Worm (Caenorhabditis elegans) whole organism, L1 larva: ENCODE data around the gene ifb-1.

ENCODE experiments used
- C04F5.9 ChIP-seq: sonication (generic microtip); optimal IDR thresholded peaks from 2 replicates; lab custom pipeline; 2016; ENCODE audit warnings: missing genetic modification characterization, missing compliant biosample characterization
- C16A3.4 ChIP-seq: fragments of 150-350 bp; optimal IDR thresholded peaks from 2 replicates; lab custom pipeline; 2014; ENCODE audit warnings: missing biosample characterization, missing genetic modification characterization
- C34B4.2 ChIP-seq: sonication (generic microtip); optimal IDR thresholded peaks from 2 replicates; lab custom pipeline; 2017; ENCODE audit warnings: mild to moderate bottlenecking, missing genetic modification characterization, missing compliant biosample characterization
- blmp-1 ChIP-seq: fragments of 150-350 bp; optimal IDR thresholded peaks from 2 replicates; lab custom pipeline; 2014; ENCODE audit warnings: missing biosample characterization, missing genetic modification characterization
- ceh-8 ChIP-seq: fragments of 200-800 bp; sonication (Bioruptor generic); optimal IDR thresholded peaks from 2 replicates; lab custom pipeline; 2018; ENCODE audit warnings: mild to moderate bottlenecking, missing genetic modification characterization, moderate library complexity, missing compliant biosample characterization
- ceh-82 ChIP-seq, 3 experiments: fragments of 150-350 bp in 1 of 3; sonication (generic microtip) in 2 of 3; optimal IDR thresholded peaks; 2 replicates each; lab custom pipeline; 2014 to 2017; ENCODE audit warnings: missing biosample characterization in 3 of 3, missing genetic modification characterization in 3 of 3
- ceh-90 ChIP-seq: sonication (generic microtip); optimal IDR thresholded peaks from 2 replicates; lab custom pipeline; 2016; ENCODE audit warnings: missing genetic modification characterization, missing compliant biosample characterization
- ces-1 ChIP-seq: fragments of 150-350 bp; optimal IDR thresholded peaks from 2 replicates; lab custom pipeline; 2014; ENCODE audit warnings: missing biosample characterization, missing genetic modification reagents, missing genetic modification characterization
- dpl-1 ChIP-seq, 3 experiments: fragments of 150-350 bp in 2 of 3; sonication (generic microtip) in 1 of 3; optimal IDR thresholded peaks; 2 replicates each; lab custom pipeline; 2014 to 2017; ENCODE audit warnings: missing biosample characterization in 3 of 3, missing genetic modification characterization in 3 of 3, missing genetic modification reagents in 3 of 3
- dsc-1 ChIP-seq: sonication (generic microtip); optimal IDR thresholded peaks from 2 replicates; lab custom pipeline; 2016; ENCODE audit warnings: mild to moderate bottlenecking, missing genetic modification characterization, missing compliant biosample characterization
- elt-2 ChIP-seq: sonication (generic microtip); optimal IDR thresholded peaks from 2 replicates; lab custom pipeline; 2016; ENCODE audit warnings: missing genetic modification characterization, mild to moderate bottlenecking, inconsistent platforms, missing compliant biosample characterization, missing genetic modification reagents
- fkh-10 ChIP-seq: sonication (generic microtip); optimal IDR thresholded peaks from 2 replicates; lab custom pipeline; 2017; ENCODE audit warnings: missing biosample characterization, missing genetic modification reagents, missing genetic modification characterization
- fos-1 ChIP-seq: fragments of 150-350 bp; optimal IDR thresholded peaks from 2 replicates; lab custom pipeline; 2014; ENCODE audit warnings: missing biosample characterization, missing genetic modification characterization
- hlh-4 ChIP-seq: sonication (generic microtip); optimal IDR thresholded peaks from 2 replicates; lab custom pipeline; 2016; ENCODE audit warnings: mild to moderate bottlenecking, missing genetic modification characterization, missing compliant biosample characterization
- lin-14 ChIP-seq: fragments of 200-800 bp; sonication (Bioruptor generic); optimal IDR thresholded peaks from 2 replicates; lab custom pipeline; 2018; ENCODE audit warnings: mild to moderate bottlenecking, missing genetic modification characterization, moderate library complexity, missing compliant biosample characterization
- lin-15B ChIP-seq: fragments of 150-350 bp; sonication (generic microtip); optimal IDR thresholded peaks from 3 replicates; lab custom pipeline; 2014; ENCODE audit warnings: missing biosample characterization, missing genetic modification characterization
- lin-35 ChIP-seq, 2 experiments: fragments of 150-350 bp; optimal IDR thresholded peaks; 2 replicates each; lab custom pipeline; 2014; ENCODE audit warnings: missing biosample characterization in 2 of 2, missing genetic modification characterization in 2 of 2, missing genetic modification reagents in 2 of 2
- lin-39 ChIP-seq: fragments of 150-350 bp; optimal IDR thresholded peaks from 2 replicates; lab custom pipeline; 2014; ENCODE audit warnings: missing biosample characterization, missing genetic modification reagents, missing genetic modification characterization
- mab-9 ChIP-seq: fragments of 200-800 bp; sonication (Bioruptor generic); IDR thresholded peaks from 2 replicates; pipeline ENCODE4 v1.3.6; 2022; ENCODE audit warnings: missing genetic modification reagents, missing genetic modification characterization, missing compliant biosample characterization
- mdl-1 ChIP-seq, 2 experiments: fragments of 150-350 bp; optimal IDR thresholded peaks; 2 replicates each; lab custom pipeline; 2014 to 2017; ENCODE audit warnings: missing biosample characterization in 2 of 2, missing genetic modification characterization in 2 of 2, inconsistent platforms in 1 of 2
- mep-1 ChIP-seq: fragments of 150-350 bp; optimal IDR thresholded peaks from 2 replicates; lab custom pipeline; 2014; ENCODE audit warnings: missing biosample characterization, missing genetic modification characterization
- nhr-20 ChIP-seq: sonication (generic microtip); optimal IDR thresholded peaks from 2 replicates; lab custom pipeline; 2016; ENCODE audit warnings: mild to moderate bottlenecking, missing genetic modification characterization, missing compliant biosample characterization
- nhr-237 ChIP-seq: fragments of 150-350 bp; optimal IDR thresholded peaks from 2 replicates; lab custom pipeline; 2014; ENCODE audit warnings: missing biosample characterization, missing genetic modification characterization
- nhr-28 ChIP-seq: fragments of 150-350 bp; optimal IDR thresholded peaks from 2 replicates; lab custom pipeline; 2014; ENCODE audit warnings: missing biosample characterization, missing genetic modification characterization
- nhr-47 ChIP-seq: sonication (generic microtip); optimal IDR thresholded peaks from 2 replicates; lab custom pipeline; 2016; ENCODE audit warnings: mild to moderate bottlenecking, missing genetic modification characterization, moderate library complexity, missing compliant biosample characterization
- nhr-85 ChIP-seq: sonication (generic microtip); peaks from one replicate; lab custom pipeline; 2016; ENCODE audit warnings: missing genetic modification characterization, inconsistent platforms, missing compliant biosample characterization
- rnt-1 ChIP-seq: sonication (generic microtip); optimal IDR thresholded peaks from 2 replicates; lab custom pipeline; 2016; ENCODE audit warnings: mild to moderate bottlenecking, missing genetic modification characterization, moderate library complexity, missing compliant biosample characterization
- skn-1 ChIP-seq: fragments of 150-350 bp; optimal IDR thresholded peaks from 2 replicates; lab custom pipeline; 2014; ENCODE audit warnings: missing biosample characterization, missing genetic modification characterization
- snu-23 ChIP-seq: sonication (generic microtip); optimal IDR thresholded peaks from 2 replicates; lab custom pipeline; 2016; ENCODE audit warnings: missing genetic modification characterization, missing compliant biosample characterization
- xbp-1 ChIP-seq: sonication (generic microtip); optimal IDR thresholded peaks from 2 replicates; lab custom pipeline; 2016; ENCODE audit warnings: missing genetic modification characterization, missing compliant biosample characterization
- zip-4 ChIP-seq: fragments of 200-800 bp; sonication (Bioruptor generic); optimal IDR thresholded peaks from 2 replicates; lab custom pipeline; 2018; ENCODE audit warnings: mild to moderate bottlenecking, missing genetic modification characterization, moderate library complexity, missing compliant biosample characterization

Gene ifb-1

DNA sequence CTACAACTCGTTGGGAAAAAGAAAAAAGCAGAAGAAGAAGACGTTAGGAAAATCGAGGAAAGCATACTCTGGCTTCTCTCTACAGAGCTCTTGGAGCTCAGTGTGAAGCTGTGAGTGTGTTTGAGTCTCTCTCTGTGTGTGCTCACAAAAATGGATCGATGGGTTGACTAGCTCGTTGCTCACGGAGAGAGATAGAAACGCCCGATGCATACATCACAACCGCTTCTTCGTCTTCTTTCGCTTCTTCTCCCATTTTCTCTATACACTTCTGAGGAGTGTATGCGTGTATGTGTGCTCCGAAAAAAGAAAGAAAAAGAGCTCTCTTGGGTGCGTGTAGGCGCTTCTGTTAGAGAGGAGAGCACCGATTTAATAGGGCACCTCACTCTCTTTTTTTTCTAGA, 40.3 kb upstream of the ifb-1 start (continued):
- TF ChIP-seq mab-9 (GFP tag; lab: Robert Waterston, UW) = 0 out of 2 replicates have a peak, but pooled peaks have one; percentile 25
- TF ChIP-seq lin-15B (tag; lab: Kevin White, UChicago) = peak; percentile 15
- no peak for TF ChIP-seq nhr-237 (tag; lab: Kevin White, UChicago)
- no peak for TF ChIP-seq nhr-28 (tag; lab: Kevin White, UChicago)
- TF ChIP-seq nhr-47 (tag; lab: Kevin White, UChicago) = peak; percentile 51
- TF ChIP-seq dsc-1 (tag; lab: Kevin White, UChicago) = peak; percentile 0

DNA sequence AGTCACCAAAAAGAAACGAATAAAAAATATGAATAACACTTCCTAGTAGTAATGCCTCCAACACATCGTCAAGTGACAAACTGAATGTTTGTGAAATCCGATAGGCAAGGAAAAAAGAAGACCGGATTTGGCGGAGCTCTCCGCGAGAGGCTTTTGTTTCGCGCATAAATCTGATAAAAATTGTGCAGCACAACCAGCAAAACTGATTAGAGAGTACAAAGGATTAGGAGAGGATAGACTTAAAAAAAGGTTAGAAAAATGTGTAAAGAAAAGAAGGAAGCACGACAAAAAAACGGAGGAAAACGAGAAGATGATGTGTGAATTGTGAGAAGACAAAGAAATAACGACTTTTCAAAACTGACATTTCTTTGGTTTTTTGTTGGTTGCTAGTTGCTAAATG, 37.7 kb upstream of the ifb-1 start, which contains the start of gene rab-3:
TSS of gene rab-3 (minus strand) at position 147 of the 400 bp plus-strand sequence.
- peak in 1 of 3 experiments; percentile 11 for TF ChIP-seq ceh-82 (tag; optimal IDR thresholded peaks at IDR 0.05; lab: Kevin White, UChicago)
- peak; percentile 57 for TF ChIP-seq ces-1 (GFP tag; lab: Kevin White, UChicago)
- TF ChIP-seq ceh-8 (GFP tag; lab: Kevin White, UChicago) = no peak
- TF ChIP-seq lin-14 (GFP tag; lab: Kevin White, UChicago) = peak; percentile 62
- peak; percentile 91 for TF ChIP-seq fkh-10 (GFP tag; lab: Kevin White, UChicago)
- TF ChIP-seq snu-23 (GFP tag; lab: Kevin White, UChicago) = no peak
- TF ChIP-seq, all 84 proteins: peak for 4

DNA sequence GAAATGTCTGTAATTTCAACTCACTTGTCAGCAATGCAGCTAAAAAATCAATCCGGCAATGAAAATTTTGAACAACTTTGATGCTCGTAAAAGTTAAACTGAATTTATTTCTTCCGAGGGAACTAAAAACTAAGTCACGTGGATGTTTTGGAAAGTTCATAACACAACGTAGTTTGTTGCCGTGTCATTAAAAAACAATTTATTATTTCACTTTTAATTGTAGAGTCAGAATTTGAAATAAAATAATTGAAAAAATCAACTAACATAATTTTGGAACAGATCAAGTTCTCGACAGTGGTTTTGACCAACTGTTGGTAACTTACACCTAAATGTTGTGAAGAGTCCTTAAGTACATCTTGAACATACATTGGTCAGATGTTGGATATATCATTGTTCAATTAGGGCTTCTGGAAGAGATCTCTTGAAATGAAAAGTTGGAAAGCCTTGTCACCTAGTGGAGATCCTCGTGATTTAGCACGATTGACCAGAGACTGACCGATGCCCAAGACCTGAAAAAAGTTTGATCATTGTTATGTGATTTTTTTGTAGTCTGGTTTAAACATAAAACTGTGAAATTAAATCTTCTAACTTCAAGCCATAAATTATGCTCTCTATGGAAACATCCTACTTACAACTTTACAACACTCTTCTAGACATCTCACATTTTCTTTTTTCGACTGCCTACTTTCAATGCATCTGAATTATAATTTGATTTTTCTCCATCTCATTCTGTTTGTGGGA, 34.9 kb upstream of the ifb-1 start, which contains the start of the genes C18A3.7 and C18A3.11:
TSS of gene C18A3.7 (minus strand) at position 101 of the 741 bp plus-strand sequence.
TSS of gene C18A3.11 (plus strand) at position 691 of the 741 bp plus-strand sequence.
- TF ChIP-seq lin-39 (no peak), ceh-90 (tag; lab: Kevin White, UChicago) (no peak), rnt-1 (tag; lab: Kevin White, UChicago) (no peak), zip-4 (GFP tag; lab: Kevin White, UChicago) (no peak), nhr-20 (tag; lab: Kevin White, UChicago) (no peak), mdl-1 (tag; optimal IDR thresholded peaks at IDR 0.05; lab: Kevin White, UChicago) (no peak), hlh-4 (no peak)

DNA sequence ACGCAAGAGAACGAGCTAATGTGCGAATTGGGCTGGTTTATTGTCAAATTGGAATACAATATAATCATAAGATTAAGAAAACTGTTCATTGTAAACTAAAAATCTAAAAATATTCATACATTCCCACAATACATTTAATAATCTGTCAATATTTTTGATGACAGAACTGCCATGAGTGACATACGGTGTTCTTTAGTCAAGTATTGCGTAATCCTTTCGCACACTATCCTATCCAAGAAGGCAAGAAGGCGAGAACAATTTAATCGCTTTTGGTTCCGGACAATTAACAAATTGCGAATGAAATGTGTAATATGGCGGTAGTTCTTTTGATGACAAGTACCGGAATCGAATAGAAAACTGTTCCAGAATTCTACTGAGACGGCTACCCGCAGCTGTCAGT, 30.5 kb upstream of the ifb-1 start:
- TF ChIP-seq lin-35 (GFP tag; optimal IDR thresholded peaks at IDR 0.05; lab: Kevin White, UChicago) = no peak
- no peak for TF ChIP-seq nhr-28 (tag; lab: Kevin White, UChicago)
- TF ChIP-seq skn-1 (tag; lab: Kevin White, UChicago) = no peak
- TF ChIP-seq fos-1 (tag; lab: Kevin White, UChicago) = no peak
- no peak for TF ChIP-seq C04F5.9 (tag; lab: Kevin White, UChicago)
- no peak for TF ChIP-seq C34B4.2 (tag; lab: Kevin White, UChicago)
- no peak for TF ChIP-seq dpl-1 (GFP tag; optimal IDR thresholded peaks at IDR 0.05; lab: Kevin White, UChicago)
- TF ChIP-seq fkh-10 (GFP tag; lab: Kevin White, UChicago) = no peak
- TF ChIP-seq C16A3.4 (tag; lab: Kevin White, UChicago) = no peak
- TF ChIP-seq nhr-20 (tag; lab: Kevin White, UChicago) = no peak
- no peak for TF ChIP-seq xbp-1 (tag; lab: Kevin White, UChicago)
- no peak for TF ChIP-seq elt-2
- TF ChIP-seq mep-1 = no peak
- TF ChIP-seq, all 84 proteins: peak for 0

DNA sequence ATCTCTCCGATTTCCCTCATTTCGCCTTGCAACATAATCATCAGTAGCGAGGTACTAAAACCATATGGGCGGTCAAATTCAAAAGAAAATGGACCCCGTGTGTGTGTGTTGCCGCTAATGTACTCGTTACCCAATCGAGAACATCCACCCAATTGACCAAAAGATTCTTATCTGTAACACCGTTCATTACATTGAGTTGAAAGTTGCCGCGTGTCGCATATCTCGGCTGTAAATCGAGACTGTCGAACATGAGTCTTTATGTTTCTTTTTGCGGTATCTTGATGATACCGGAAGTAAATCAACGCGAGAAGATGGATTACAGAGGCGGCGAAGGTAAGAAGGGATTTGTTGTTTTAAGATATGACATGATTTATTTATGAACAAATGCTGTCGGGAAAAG, 29.7 kb upstream of the ifb-1 start:
- TF ChIP-seq zip-4 (GFP tag; lab: Kevin White, UChicago) = no peak
- TF ChIP-seq blmp-1 (tag; lab: Kevin White, UChicago) = peak; percentile 30
- peak; percentile 45 for TF ChIP-seq nhr-85 (tag; lab: Kevin White, UChicago)
